Fruit fly (Drosophila melanogaster): ENCODE measurements around the gene CG11726.

CG11726 gene

dm6 chr3L:11378429-11378914, 16.0 kb upstream of the CG11726 start:
- no peak for TF ChIP-seq CG8478 (optimal IDR thresholded peaks at IDR 0.05)
- no peak for TF ChIP-seq CTCF (optimal IDR thresholded peaks at IDR 0.05)

DNA sequence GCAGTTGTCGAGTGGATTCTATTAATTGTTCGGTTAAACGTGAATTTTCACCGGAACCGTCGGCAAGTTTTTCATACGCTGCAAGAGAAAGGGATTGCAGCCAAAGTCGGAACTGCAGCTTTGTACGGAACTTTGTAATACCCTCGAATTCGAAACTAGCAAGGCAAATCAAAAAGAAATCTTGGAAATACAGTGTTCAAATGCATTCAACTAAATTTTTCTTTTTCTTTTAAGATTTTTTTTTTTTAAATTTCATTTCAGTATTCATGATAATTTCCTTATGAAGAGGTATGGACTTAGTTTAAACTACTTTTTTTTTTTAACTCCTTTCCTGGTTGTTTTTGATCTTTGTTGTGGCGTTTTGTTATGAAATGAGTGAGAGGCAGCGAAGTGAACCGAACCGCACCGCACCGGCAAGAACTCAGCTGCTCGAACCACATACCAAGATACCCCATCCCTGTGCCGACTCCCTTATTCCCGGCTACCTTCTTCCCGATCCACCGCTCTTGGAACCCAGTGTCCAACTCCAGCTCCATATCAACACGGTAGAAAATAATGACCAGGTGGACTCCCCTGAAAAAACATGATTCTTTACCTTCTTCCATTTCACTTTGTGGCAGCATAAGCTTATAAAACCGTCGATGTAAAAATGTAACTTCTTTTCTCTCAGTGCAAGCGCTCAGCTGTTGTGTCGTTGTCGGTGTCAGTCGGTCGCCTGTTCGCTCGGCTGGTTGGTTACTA, 14.6 kb upstream of the CG11726 start:
- TF ChIP-seq CTCF (optimal IDR thresholded peaks at IDR 0.05), result no peak
- TF ChIP-seq CG8478 (optimal IDR thresholded peaks at IDR 0.05), result no peak

DNA sequence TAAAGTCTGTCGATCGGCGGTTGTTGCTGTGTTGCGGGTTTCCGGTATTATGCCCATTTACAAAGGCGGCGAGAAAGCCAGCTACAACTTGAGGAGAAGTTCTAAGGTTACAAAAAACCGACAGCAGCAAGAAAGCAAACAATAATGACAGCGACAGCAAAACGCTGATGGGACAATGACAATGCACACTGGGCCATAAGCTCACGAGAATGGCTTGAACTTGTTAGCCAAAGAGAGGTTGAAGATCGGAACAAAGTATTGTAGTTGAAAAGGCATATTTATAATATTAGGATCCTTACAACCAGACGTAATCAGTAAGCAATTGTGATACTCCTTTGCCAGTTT, 14.1 kb upstream of the CG11726 start:
- no peak for TF ChIP-seq CG8478 (optimal IDR thresholded peaks at IDR 0.05)
- no peak for TF ChIP-seq CTCF (optimal IDR thresholded peaks at IDR 0.05)

DNA sequence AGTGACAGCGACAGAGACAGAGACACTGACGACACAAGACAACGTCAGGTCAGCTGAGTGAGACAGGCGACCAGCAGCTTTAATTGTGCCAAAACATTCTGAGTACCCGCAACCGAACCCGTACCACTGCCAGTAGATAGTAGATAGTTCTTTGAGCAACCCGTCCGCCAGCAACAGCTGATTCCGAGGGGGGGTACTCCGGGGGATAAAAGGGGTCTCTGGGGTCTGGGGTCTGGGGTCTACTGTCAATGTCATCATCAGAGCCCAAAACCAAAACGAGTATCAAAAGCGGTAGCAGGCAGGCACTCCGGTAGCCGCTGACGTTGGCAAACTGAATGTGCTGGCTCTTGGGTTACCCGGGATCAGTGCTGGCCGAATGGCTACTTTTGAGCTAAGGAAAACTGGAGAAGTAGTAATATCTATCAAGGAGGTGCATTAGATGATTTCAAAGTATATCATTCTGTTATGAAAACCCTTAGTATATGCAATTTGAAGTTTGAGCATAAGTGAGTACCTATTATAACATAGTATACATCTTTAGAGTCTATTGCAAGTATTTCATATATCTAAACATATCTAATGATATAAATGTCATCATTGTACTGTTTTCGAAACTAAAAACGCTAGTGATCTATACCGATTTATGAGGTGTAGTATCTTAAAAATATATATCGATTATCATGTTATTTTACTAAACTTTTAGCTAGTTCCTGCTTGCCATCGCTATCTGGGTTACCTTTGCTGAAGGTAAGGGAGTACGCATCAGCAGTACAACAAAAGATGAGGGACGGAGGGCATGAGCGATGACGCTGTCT, 13.2 kb upstream of the CG11726 start:
- no peak for TF ChIP-seq CTCF (optimal IDR thresholded peaks at IDR 0.05)
- no peak for TF ChIP-seq CG8478 (optimal IDR thresholded peaks at IDR 0.05)

DNA sequence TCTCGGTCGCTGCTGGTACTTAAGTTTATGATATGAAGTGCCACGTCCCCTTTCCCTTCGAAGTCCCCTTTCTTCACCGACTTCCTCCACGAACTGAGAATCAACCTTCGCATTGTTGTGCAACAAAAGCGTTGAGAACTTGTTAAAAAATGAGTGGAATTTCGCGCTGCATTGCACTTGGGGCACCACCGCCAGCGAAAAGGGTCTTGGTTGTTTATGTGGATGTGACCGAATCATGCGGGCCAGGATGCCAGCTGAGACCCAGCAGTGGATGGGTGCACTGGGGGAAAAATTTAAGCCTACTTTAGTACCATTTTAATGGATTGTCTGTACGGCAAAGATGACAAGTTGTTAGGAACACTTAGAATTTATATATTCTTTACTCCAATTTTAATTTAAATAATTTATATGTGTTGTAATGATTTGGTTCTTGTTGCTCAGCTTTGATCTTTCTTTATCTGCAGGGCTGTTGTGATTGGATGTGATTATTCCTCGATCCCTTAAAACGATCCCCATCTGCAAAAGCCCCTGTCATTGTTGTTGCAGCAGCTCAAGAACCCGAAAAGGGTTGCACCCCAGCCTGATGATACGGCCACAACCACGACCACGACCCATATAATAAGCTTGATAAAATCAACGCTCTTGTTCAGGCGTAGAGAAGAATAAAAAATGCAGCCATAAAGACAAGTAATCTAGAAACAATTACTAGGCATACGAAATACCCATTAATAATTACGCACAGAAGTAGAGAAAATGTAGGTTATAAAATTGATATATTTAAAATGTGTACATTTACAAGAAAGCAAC, 12.3 kb upstream of the CG11726 start:
- TF ChIP-seq CG8478 (optimal IDR thresholded peaks at IDR 0.05), result no peak
- no peak for TF ChIP-seq CTCF (optimal IDR thresholded peaks at IDR 0.05)

DNA sequence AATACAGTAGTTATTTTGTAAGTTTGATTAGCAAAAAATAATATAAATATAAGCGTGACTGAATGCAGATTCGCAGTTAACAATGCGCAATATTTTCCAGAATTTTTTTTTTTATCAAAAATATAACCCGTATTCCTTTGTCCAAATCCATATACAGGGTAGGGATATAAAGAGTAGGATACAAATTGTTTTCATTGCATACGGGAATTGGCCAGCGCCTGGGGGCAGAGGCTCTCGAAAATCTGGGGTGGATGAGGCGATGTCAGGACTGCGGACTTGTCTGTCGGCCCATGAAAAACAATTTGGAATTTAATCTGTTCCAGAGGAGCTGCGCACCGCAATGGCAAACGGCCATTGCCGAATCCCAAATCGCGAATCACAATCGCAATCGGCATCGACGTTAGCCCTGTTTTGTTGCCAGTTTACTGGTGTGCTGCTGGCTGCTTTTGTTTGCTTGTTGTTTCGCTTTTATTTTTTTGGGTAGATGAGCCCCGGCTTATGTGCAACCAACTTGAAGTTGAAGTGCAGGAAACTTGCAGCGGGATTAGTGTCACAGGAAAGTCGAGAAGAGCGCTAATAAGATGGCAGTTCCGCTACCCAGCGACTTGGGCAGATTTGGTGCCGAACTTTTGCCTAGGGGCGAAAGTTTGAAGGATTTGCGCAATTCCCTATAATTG, 11.6 kb upstream of the CG11726 start:
- TF ChIP-seq CTCF (optimal IDR thresholded peaks at IDR 0.05), result no peak
- no peak for TF ChIP-seq CG8478 (optimal IDR thresholded peaks at IDR 0.05)

DNA sequence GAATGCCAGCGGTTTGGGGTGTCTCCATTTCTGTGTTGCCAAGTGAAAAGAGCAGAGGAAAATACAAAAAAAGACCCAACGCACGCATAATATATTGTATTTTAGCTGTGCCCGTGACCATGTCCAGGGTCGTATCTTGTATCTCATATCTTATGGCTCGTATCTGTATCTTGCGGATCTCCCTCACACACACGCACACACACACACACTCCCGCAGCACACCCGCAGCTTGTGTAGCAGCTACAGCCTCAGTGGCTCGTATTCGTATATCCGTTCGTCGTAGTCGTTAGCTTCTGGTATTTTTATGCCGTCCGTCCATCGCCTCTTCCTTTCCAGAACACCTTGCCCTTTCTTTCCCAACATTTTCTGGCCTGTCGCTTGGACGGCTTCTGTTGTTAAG, 10.3 kb upstream of the CG11726 start:
- TF ChIP-seq CTCF (optimal IDR thresholded peaks at IDR 0.05), result no peak
- TF ChIP-seq CG8478 (optimal IDR thresholded peaks at IDR 0.05), result no peak

- TF ChIP-seq CTCF (optimal IDR thresholded peaks at IDR 0.05) (no peak), CG8478 (optimal IDR thresholded peaks at IDR 0.05) (no peak)
These were observed 9.5 kb upstream of the CG11726 start for dm6 chr3L:11384824-11385457.

dm6 chr3L:11388964-11389625, 5.4 kb upstream of the CG11726 start:
- no peak for TF ChIP-seq CTCF (optimal IDR thresholded peaks at IDR 0.05)
- TF ChIP-seq CG8478 (optimal IDR thresholded peaks at IDR 0.05), result no peak

DNA sequence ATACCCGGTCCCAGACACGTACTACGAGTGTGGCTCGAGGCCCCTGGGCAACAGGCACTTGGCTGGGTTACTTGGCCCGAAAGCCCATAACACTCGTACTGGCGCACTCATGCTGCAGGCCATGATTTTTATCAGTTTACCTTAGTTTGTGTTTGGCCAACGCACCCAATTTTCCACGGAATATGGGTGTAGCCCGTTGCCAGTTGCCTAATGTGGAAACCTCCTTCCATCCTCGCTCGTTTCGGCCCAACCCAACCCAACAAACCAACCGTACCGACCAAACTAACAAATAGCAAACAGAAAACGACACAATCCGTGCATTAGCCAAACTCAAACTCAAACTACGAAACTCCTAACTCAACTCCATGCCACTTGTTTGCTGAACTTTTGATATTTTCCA, 684 bp upstream of the CG11726 start:
- TF ChIP-seq CTCF (optimal IDR thresholded peaks at IDR 0.05) (no peak), CG8478 (optimal IDR thresholded peaks at IDR 0.05) (no peak)

DNA sequence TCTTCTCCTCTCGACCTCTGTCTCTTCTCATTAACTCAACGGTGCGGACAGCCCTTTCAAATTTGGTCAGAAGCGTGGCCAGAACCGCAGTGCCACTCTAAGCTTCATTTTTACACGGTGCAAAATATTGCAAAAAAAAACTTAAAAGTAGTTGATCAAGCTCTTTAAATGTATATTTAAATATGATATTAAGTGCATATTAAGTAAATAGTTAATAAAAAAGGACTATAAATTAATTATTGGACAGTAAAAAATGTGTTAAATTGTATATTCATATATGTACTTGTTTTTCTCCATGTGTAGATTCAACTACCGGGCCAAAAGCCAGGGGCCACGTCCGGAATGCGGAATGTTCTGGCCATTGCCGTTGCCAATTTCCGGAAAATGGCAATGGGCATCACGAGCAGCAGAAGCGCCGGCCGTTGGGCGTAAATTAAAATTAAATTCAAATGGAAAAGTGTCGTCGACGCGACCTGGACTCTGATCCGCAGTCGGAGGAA, 2.7 kb downstream of the CG11726 start, which contains the start of gene CG44362:
TSS of gene CG44362 (plus strand) at position 450 of the 500 bp plus-strand sequence.
- TF ChIP-seq CG8478 (optimal IDR thresholded peaks at IDR 0.05) (no peak), CTCF (optimal IDR thresholded peaks at IDR 0.05) (no peak)

- TF ChIP-seq CTCF (optimal IDR thresholded peaks at IDR 0.05) (no peak), CG8478 (optimal IDR thresholded peaks at IDR 0.05) (no peak)
These were observed 4.1 kb downstream of the CG11726 start for dm6 chr3L:11398484-11399088.

DNA sequence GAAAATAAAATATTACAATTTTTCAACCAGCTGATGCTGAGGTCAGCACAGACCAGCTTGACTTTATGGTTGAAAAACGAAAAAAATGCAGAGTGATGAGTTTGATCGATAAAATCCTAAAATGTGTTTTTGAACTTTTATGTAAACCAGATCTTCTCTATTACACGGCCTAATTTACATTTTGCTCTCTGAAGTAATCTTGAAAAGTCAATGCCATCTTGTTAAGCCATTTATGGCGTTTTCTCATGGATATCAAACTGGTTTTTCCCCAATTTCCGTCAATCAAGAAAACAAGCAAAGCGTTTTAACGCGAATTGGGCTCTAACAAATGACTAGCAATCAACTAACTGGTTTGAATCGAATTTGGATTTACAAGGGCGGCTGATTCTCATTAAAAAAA, 4.9 kb downstream of the CG11726 start:
- TF ChIP-seq CTCF (optimal IDR thresholded peaks at IDR 0.05) (no peak), CG8478 (optimal IDR thresholded peaks at IDR 0.05) (no peak)
